Fruit fly (Drosophila melanogaster): ENCODE data around the gene CG7872.
A peak's percentile ranks its signal among the peaks of the same experiment; 100 is the strongest.

CG7872 gene

dm6 chrX:15579579-15579978 lies 1.6 kb downstream of the CG7872 start (continued):
- TF ChIP-seq tap (tag; optimal IDR thresholded peaks at IDR 0.05), result peak; percentile 82
- TF ChIP-seq repo (GFP tag; optimal IDR thresholded peaks at IDR 0.05), result peak; percentile 90
- peak; percentile 91 for TF ChIP-seq CG4404 (GFP tag; IDR thresholded peaks at IDR 0.05)
- TF ChIP-seq gsb (GFP tag; IDR thresholded peaks at IDR 0.05), result peak; percentile 93
- peak; percentile 95 for TF ChIP-seq mam (GFP tag; optimal IDR thresholded peaks at IDR 0.05)
- TF ChIP-seq chn (GFP tag; optimal IDR thresholded peaks at IDR 0.05), result peak; percentile 92
- peak; percentile 91 for TF ChIP-seq gem (tag; optimal IDR thresholded peaks at IDR 0.05)
- peak; percentile 88 for TF ChIP-seq odd (GFP tag; optimal IDR thresholded peaks at IDR 0.05)
- peak; percentile 69 for TF ChIP-seq CG43689 (GFP tag; IDR thresholded peaks at IDR 0.05)
- TF ChIP-seq CG34224 (GFP tag; IDR thresholded peaks at IDR 0.05; ENCODE audit: partially characterized antibody), result no peak
- no peak for TF ChIP-seq HLH4C (GFP tag; IDR thresholded peaks at IDR 0.05; ENCODE audit: partially characterized antibody)
- TF ChIP-seq Sry-δ (GFP tag; optimal IDR thresholded peaks at IDR 0.05), result peak; percentile 53
- TF ChIP-seq NK7.1 (GFP tag; optimal IDR thresholded peaks at IDR 0.05), result peak; percentile 77
- no peak for TF ChIP-seq run (tag; optimal IDR thresholded peaks at IDR 0.05)
- peak; percentile 80 for TF ChIP-seq jing (GFP tag; optimal IDR thresholded peaks at IDR 0.05)
- TF ChIP-seq Rx (GFP tag; IDR thresholded peaks at IDR 0.05), result peak; percentile 87
- no peak for TF ChIP-seq abd-A (tag; optimal IDR thresholded peaks at IDR 0.05)
- TF ChIP-seq CG8359 (GFP tag; optimal IDR thresholded peaks at IDR 0.05; ENCODE audit: borderline replicate concordance), result peak; percentile 57
- peak; percentile 85 for TF ChIP-seq Blimp-1 (GFP tag; optimal IDR thresholded peaks at IDR 0.05)
- TF ChIP-seq Poxn (GFP tag; IDR thresholded peaks at IDR 0.05), result peak; percentile 90
- peak; percentile 75 for TF ChIP-seq CG7928 (GFP tag; optimal IDR thresholded peaks at IDR 0.05)
- TF ChIP-seq Gug (GFP tag; IDR thresholded peaks at IDR 0.05), result peak; percentile 95
- peak; percentile 76 for TF ChIP-seq CG4707 (GFP tag; optimal IDR thresholded peaks at IDR 0.05)
- TF ChIP-seq CG10274 (GFP tag; optimal IDR thresholded peaks at IDR 0.05), result peak; percentile 84
- peak; percentile 65 for TF ChIP-seq kah (GFP tag; optimal IDR thresholded peaks at IDR 0.05)
- peak; percentile 93 for TF ChIP-seq caup (GFP tag; optimal IDR thresholded peaks at IDR 0.05; ENCODE audit: severe bottlenecking)
- peak; percentile 38; the same call in 1 of the 2 replicates for TF ChIP-seq Doc2 (GFP tag; IDR thresholded peaks at IDR 0.05)
- peak; percentile 87 for TF ChIP-seq CG7357 (GFP tag; IDR thresholded peaks at IDR 0.05)
- peak; percentile 61 for TF ChIP-seq cato (GFP tag; optimal IDR thresholded peaks at IDR 0.05; ENCODE audit: borderline replicate concordance)
- TF ChIP-seq NC2α (GFP tag; optimal IDR thresholded peaks at IDR 0.05), result peak; percentile 84
- TF ChIP-seq sd (tag; optimal IDR thresholded peaks at IDR 0.05), result peak; percentile 81
- peak; percentile 82 for TF ChIP-seq CG12299 (tag; optimal IDR thresholded peaks at IDR 0.05)
- TF ChIP-seq bigmax (GFP tag; optimal IDR thresholded peaks at IDR 0.05), result peak; percentile 34
- peak; percentile 89 for TF ChIP-seq CG17829 (tag; optimal IDR thresholded peaks at IDR 0.05)
- TF ChIP-seq Dek (tag; optimal IDR thresholded peaks at IDR 0.05), result peak; percentile 88
- peak; percentile 90 for TF ChIP-seq CG4820 (GFP tag; optimal IDR thresholded peaks at IDR 0.05)
- TF ChIP-seq CG4854 (GFP tag; optimal IDR thresholded peaks at IDR 0.05), result peak; percentile 90
- TF ChIP-seq CG4730 (GFP tag; IDR thresholded peaks at IDR 0.05), result peak; percentile 88
- peak; percentile 83 for TF ChIP-seq Max (GFP tag; optimal IDR thresholded peaks at IDR 0.05)
- peak; percentile 51 for TF ChIP-seq GATAe (GFP tag; conservative IDR thresholded peaks at IDR 0.05)
- TF ChIP-seq HmgD (GFP tag; optimal IDR thresholded peaks at IDR 0.05), result peak; percentile 70
- TF ChIP-seq CG6854 (GFP tag; optimal IDR thresholded peaks at IDR 0.05), result peak; percentile 79
- peak; percentile 89 for TF ChIP-seq CG16815 (GFP tag; optimal IDR thresholded peaks at IDR 0.05)
- TF ChIP-seq D19B (GFP tag; optimal IDR thresholded peaks at IDR 0.05), result peak; percentile 82
- no peak for TF ChIP-seq Doc3 (GFP tag; IDR thresholded peaks at IDR 0.05; ENCODE audit: partially characterized antibody)
- TF ChIP-seq CG11247 (GFP tag; IDR thresholded peaks at IDR 0.05), result peak; percentile 93
- TF ChIP-seq sim (GFP tag; IDR thresholded peaks at IDR 0.05), result peak; percentile 73
- no peak for TF ChIP-seq CG1832 (GFP tag; optimal IDR thresholded peaks at IDR 0.05)
- TF ChIP-seq ab (GFP tag; optimal IDR thresholded peaks at IDR 0.05), result peak; percentile 85
- TF ChIP-seq lilli (GFP tag; optimal IDR thresholded peaks at IDR 0.05), result peak; percentile 97
- peak; percentile 96 for TF ChIP-seq dysf (GFP tag; IDR thresholded peaks at IDR 0.05)

Measured in whole organism, embryonic.